Worm (Caenorhabditis elegans): ENCODE data around the gene ebp-2.

ebp-2 gene

DNA sequence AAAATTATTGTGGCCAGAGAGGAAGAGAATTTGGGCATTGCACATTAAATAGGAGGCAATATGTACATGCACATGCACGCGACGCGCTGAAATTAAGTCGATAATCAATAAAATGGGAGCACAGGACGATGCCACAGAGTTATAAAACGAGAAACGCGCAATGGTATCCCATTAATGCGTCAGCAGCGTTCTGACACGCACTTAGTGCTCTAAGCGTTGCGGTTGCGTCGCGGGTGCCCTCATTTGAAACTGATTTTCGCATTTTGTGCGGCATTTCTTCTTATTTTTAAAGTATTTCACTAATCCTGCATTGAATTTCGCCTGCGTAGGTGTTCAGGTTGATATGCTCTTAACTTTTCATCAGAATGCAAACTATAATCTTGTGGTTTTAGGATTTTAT lies 10.5 kb downstream of the ebp-2 start, which contains the start of gene rsp-1 (continued):
- TF ChIP-seq sdz-12 (GFP tag; optimal IDR thresholded peaks at IDR 0.05) = no peak
- TF ChIP-seq nhr-6 (tag; optimal IDR thresholded peaks at IDR 0.05) = peak; percentile 93
- TF ChIP-seq zag-1 (tag; optimal IDR thresholded peaks at IDR 0.05) = no peak
- TF ChIP-seq ZK337.2 (GFP tag; IDR thresholded peaks at IDR 0.05) = no peak
- peak; percentile 87 for TF ChIP-seq nhr-102 (tag; optimal IDR thresholded peaks at IDR 0.05)
- TF ChIP-seq hlh-11 (tag; optimal IDR thresholded peaks at IDR 0.05) = peak; percentile 91
- peak; percentile 76 for TF ChIP-seq ceh-20 (GFP tag; IDR thresholded peaks at IDR 0.05)
- TF ChIP-seq lin-38 (GFP tag; IDR thresholded peaks at IDR 0.05) = peak; percentile 89
- peak; percentile 86 for TF ChIP-seq dpl-1 (GFP tag; optimal IDR thresholded peaks at IDR 0.05)
- TF ChIP-seq ZK546.5 (tag; optimal IDR thresholded peaks at IDR 0.05) = no peak
- TF ChIP-seq daf-19 (GFP tag; conservative IDR thresholded peaks at IDR 0.05) = peak; percentile 81
- TF ChIP-seq hmg-1.1 (GFP tag; IDR thresholded peaks at IDR 0.05) = peak; percentile 90
- TF ChIP-seq zfp-3 (GFP tag; conservative IDR thresholded peaks at IDR 0.05) = peak; percentile 79; the same call in 1 of the 2 replicates
- TF ChIP-seq egl-43 (GFP tag; IDR thresholded peaks at IDR 0.05) = peak; percentile 73; the same call in 1 of the 2 replicates
- peak; percentile 92 for TF ChIP-seq nhr-77 (tag; optimal IDR thresholded peaks at IDR 0.05)
- no peak for TF ChIP-seq lin-15B (tag; optimal IDR thresholded peaks at IDR 0.05)
- TF ChIP-seq zip-2 (tag; optimal IDR thresholded peaks at IDR 0.05) = peak; percentile 55
- TF ChIP-seq zip-11 (GFP tag; IDR thresholded peaks at IDR 0.05) = no peak
- TF ChIP-seq Y105C5A.15 (GFP tag; IDR thresholded peaks at IDR 0.05) = no peak
- TF ChIP-seq dmd-6 (GFP tag; IDR thresholded peaks at IDR 0.05) = peak; percentile 87
- no peak for TF ChIP-seq lir-3 (tag; optimal IDR thresholded peaks at IDR 0.05)
- TF ChIP-seq F26F4.8 (GFP tag; conservative IDR thresholded peaks at IDR 0.05) = no peak
- TF ChIP-seq F44E2.7 (GFP tag; IDR thresholded peaks at IDR 0.05) = 0 out of 2 replicates have a peak, but pooled peaks have one; percentile 49
- TF ChIP-seq nhr-41 (GFP tag; IDR thresholded peaks at IDR 0.05) = no peak
- TF ChIP-seq madf-9 (GFP tag; conservative IDR thresholded peaks at IDR 0.05) = peak; percentile 75; the same call in 1 of the 2 replicates
- TF ChIP-seq ztf-7 (tag; optimal IDR thresholded peaks at IDR 0.05) = peak; percentile 23
- TF ChIP-seq ceh-82 (tag; optimal IDR thresholded peaks at IDR 0.05) = no peak
- no peak for TF ChIP-seq ces-1 (GFP tag; optimal IDR thresholded peaks at IDR 0.05)
- peak; percentile 85 for TF ChIP-seq duxl-1 (tag; optimal IDR thresholded peaks at IDR 0.05; ENCODE audit: poor library complexity)
- peak; percentile 97 for TF ChIP-seq dve-1 (tag; optimal IDR thresholded peaks at IDR 0.05; ENCODE audit: insufficient read depth)
- no peak for TF ChIP-seq nhr-237 (tag; optimal IDR thresholded peaks at IDR 0.05)
- TF ChIP-seq Y48G9A.11 (GFP tag; IDR thresholded peaks at IDR 0.05) = no peak
- TF ChIP-seq hif-1 (tag; optimal IDR thresholded peaks at IDR 0.05) = peak; percentile 3 to 79

DNA sequence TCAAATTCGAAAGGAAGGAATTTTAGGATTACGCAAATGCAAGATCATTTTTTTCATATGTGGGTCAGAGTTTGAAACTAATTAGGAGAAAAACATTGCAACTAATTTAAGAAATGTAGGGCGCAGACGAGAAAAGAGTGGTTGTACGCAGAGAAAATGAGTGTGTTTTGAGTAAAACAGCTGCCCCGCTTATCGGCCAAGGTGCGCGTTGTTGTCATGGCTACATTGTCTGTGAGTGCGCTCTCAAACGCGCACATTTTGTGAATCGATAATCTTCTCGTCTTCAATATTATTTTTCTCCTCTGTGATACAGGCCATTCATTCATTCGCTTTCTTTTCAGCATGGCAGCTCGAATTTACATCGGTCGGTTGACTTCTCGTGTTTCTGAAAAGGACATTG lies 11.1 kb downstream of the ebp-2 start:
- TF ChIP-seq dmd-6 (GFP tag; IDR thresholded peaks at IDR 0.05) (peak; percentile 13; the same call in 1 of the 2 replicates), hmg-1.1 (GFP tag; IDR thresholded peaks at IDR 0.05) (0 out of 2 replicates have a peak, but pooled peaks have one; percentile 10), hif-1 (tag; optimal IDR thresholded peaks at IDR 0.05) (no peak)

DNA sequence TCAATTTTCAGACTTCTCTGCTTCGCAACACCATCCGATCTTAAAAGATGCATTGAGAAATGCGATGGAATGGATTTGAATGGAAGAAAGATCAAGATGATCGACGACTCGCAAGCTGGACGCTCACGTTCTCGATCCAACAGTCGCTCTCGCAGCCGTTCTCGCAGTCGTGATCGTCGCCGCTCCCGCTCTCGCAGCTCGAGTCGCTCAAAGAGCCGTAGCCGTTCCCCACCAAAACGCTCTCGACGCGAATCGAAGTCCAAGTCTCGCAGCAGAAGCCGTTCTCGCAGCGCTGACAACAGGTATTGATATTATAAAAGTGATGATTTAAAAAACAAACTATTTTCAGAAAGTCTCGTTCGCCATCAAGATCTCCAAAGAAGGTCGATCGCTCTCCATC lies 12.6 kb downstream of the ebp-2 start:
- peak; percentile 13 for TF ChIP-seq aha-1 (tag)
- no peak for TF ChIP-seq dmd-8 (GFP tag; IDR thresholded peaks at IDR 0.05)
- TF ChIP-seq ctbp-1 (GFP tag; IDR thresholded peaks at IDR 0.05) = no peak
- TF ChIP-seq set-16 (GFP tag; IDR thresholded peaks at IDR 0.05) = peak; percentile 89
- no peak for TF ChIP-seq cey-2 (tag; optimal IDR thresholded peaks at IDR 0.05; ENCODE audit: borderline replicate concordance, insufficient read depth)

All from whole organism, L4 larva.